Worm (Caenorhabditis elegans): ENCODE measurements around the gene F12A10.8.

Gene F12A10.8

DNA sequence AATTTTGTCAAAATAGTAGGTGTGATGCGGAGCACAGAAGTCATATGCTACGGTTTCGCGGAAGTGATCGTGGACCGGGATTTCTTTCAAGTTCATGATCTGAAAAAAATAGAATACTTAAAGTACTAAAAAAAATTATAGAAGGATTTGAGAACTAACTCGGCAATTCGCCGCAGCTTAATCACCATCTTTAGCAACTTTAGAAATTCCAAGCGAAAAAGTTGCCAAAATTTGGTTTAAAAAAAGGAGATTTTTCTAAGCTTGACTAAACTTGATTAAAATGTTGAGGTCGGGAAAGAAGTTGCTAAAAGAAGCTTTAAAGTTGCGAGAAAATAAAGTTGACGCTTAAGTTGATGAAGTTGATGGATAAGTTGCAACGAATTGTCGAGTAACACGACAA, 16.8 kb upstream of the F12A10.8 start, which contains the start of gene ZK177.9:
Gene ZK177.9, minus strand, starts transcription at position 101 of the 400 bp plus-strand sequence.
- no peak for TF ChIP-seq lin-13 (GFP tag; optimal IDR thresholded peaks at IDR 0.05)

- TF ChIP-seq elt-1 (tag; optimal IDR thresholded peaks at IDR 0.05) (no peak), fos-1 (tag; optimal IDR thresholded peaks at IDR 0.05) (peak; percentile 43), nhr-6 (tag; optimal IDR thresholded peaks at IDR 0.05) (no peak), ceh-82 (tag; optimal IDR thresholded peaks at IDR 0.05) (no peak)
These were observed 14.7 kb upstream of the F12A10.8 start, which contains the start of gene ZK177.3 for ce11 chrII:5515542-5515941. TSS of gene ZK177.3 (plus strand) at chrII:5515842.

ce11 chrII:5514846-5515245, 14.0 kb upstream of the F12A10.8 start, which contains the start of gene sahd-1:
TSS of gene sahd-1 (minus strand) at chrII:5514945.
- peak; percentile 45 for TF ChIP-seq fos-1 (tag; optimal IDR thresholded peaks at IDR 0.05)
- TF ChIP-seq nhr-237 (tag; optimal IDR thresholded peaks at IDR 0.05): no peak
- no peak for TF ChIP-seq lin-11 (tag; optimal IDR thresholded peaks at IDR 0.05)

ce11 chrII:5512473-5513097, 11.7 kb upstream of the F12A10.8 start:
- TF ChIP-seq nhr-11 (tag; optimal IDR thresholded peaks at IDR 0.05) (no peak), sma-9 (GFP tag; optimal IDR thresholded peaks at IDR 0.05) (peak; percentile 36), sma-9 (tag; optimal IDR thresholded peaks at IDR 0.05) (no peak), gmeb-1 (tag; optimal IDR thresholded peaks at IDR 0.05) (peak; percentile 44), fos-1 (tag; optimal IDR thresholded peaks at IDR 0.05) (peak; percentile 91), ceh-16 (tag; optimal IDR thresholded peaks at IDR 0.05) (no peak), ztf-4 (tag; optimal IDR thresholded peaks at IDR 0.05) (no peak)

ce11 chrII:5511417-5512353, 10.8 kb upstream of the F12A10.8 start:
- TF ChIP-seq unc-55 (GFP tag; optimal IDR thresholded peaks at IDR 0.05) (peak; percentile 44), elt-3 (tag; optimal IDR thresholded peaks at IDR 0.05) (no peak), lin-39 (tag; optimal IDR thresholded peaks at IDR 0.05) (no peak), crh-2 (tag; optimal IDR thresholded peaks at IDR 0.05) (no peak), nhr-129 (tag; optimal IDR thresholded peaks at IDR 0.05) (peak; percentile 44), egl-27 (tag; optimal IDR thresholded peaks at IDR 0.05) (no peak), nhr-10 (tag; optimal IDR thresholded peaks at IDR 0.05) (no peak), nhr-21 (tag; optimal IDR thresholded peaks at IDR 0.05) (no peak), Y55F3AM.14 (GFP tag; optimal IDR thresholded peaks at IDR 0.05) (no peak), F13H6.1 (tag; optimal IDR thresholded peaks at IDR 0.05) (no peak), aly-2 (tag; optimal IDR thresholded peaks at IDR 0.05) (no peak), skn-1 (tag; optimal IDR thresholded peaks at IDR 0.05) (no peak), zag-1 (tag; optimal IDR thresholded peaks at IDR 0.05) (no peak), blmp-1 (tag; optimal IDR thresholded peaks at IDR 0.05; ENCODE audit: insufficient read depth) (peak; percentile 13), nhr-6 (tag; optimal IDR thresholded peaks at IDR 0.05) (no peak), mdl-1 (tag; optimal IDR thresholded peaks at IDR 0.05) (no peak), unc-62 (GFP tag; optimal IDR thresholded peaks at IDR 0.05) (no peak), mbf-1 (tag; optimal IDR thresholded peaks at IDR 0.05) (no peak), nhr-25 (tag; optimal IDR thresholded peaks at IDR 0.05) (no peak), alr-1 (tag; optimal IDR thresholded peaks at IDR 0.05) (no peak), ZK546.5 (tag; optimal IDR thresholded peaks at IDR 0.05) (no peak), sma-3 (GFP tag; optimal IDR thresholded peaks at IDR 0.05) (no peak), C34F6.9 (tag; optimal IDR thresholded peaks at IDR 0.05) (peak; percentile 83), ztf-11 (tag; optimal IDR thresholded peaks at IDR 0.05) (no peak), elt-1 (tag; optimal IDR thresholded peaks at IDR 0.05) (no peak), unc-39 (tag; optimal IDR thresholded peaks at IDR 0.05) (no peak), lin-11 (tag; optimal IDR thresholded peaks at IDR 0.05) (no peak), ztf-4 (tag; optimal IDR thresholded peaks at IDR 0.05) (no peak), nhr-23 (tag; optimal IDR thresholded peaks at IDR 0.05) (no peak), ceh-82 (tag; optimal IDR thresholded peaks at IDR 0.05) (no peak), R02D3.7 (tag; optimal IDR thresholded peaks at IDR 0.05) (no peak), ztf-1 (GFP tag; conservative IDR thresholded peaks at IDR 0.05) (no peak), sem-4 (tag; optimal IDR thresholded peaks at IDR 0.05) (no peak), nhr-11 (tag; optimal IDR thresholded peaks at IDR 0.05) (no peak), mab-5 (tag; optimal IDR thresholded peaks at IDR 0.05) (no peak), dmd-4 (tag; optimal IDR thresholded peaks at IDR 0.05) (no peak), sma-9 (GFP tag; optimal IDR thresholded peaks at IDR 0.05) (no peak), sma-9 (tag; optimal IDR thresholded peaks at IDR 0.05) (no peak)
